Fruit fly (Drosophila melanogaster) whole organism, wandering third instar larva: ENCODE data around the gene kek5.

ENCODE experiments used
- Abd-B ChIP-seq: fragments of >200 bp; optimal IDR thresholded peaks from 2 replicates; lab custom pipeline; 2017; ENCODE audit warnings: missing biosample characterization, missing genetic modification characterization
- CG32264 ChIP-seq: fragments of 200-800 bp; sonication (Bioruptor generic); optimal IDR thresholded peaks from 2 replicates; lab custom pipeline; 2016; ENCODE audit warnings: missing biosample characterization, missing genetic modification characterization
- CG9705 ChIP-seq: fragments of 200-800 bp; sonication (Bioruptor generic); optimal IDR thresholded peaks from 2 replicates; lab custom pipeline; 2018; ENCODE audit warnings: missing biosample characterization, mild to moderate bottlenecking, missing genetic modification characterization
- CrebA ChIP-seq: fragments of 200-800 bp; sonication (Bioruptor generic); optimal IDR thresholded peaks from 2 replicates; lab custom pipeline; 2016; ENCODE audit warnings: missing biosample characterization, mild to moderate bottlenecking, missing genetic modification characterization, borderline replicate concordance
- Dfd ChIP-seq: fragments of >200 bp; optimal IDR thresholded peaks from 2 replicates; lab custom pipeline; 2017; ENCODE audit warnings: missing biosample characterization, missing genetic modification characterization
- Dif ChIP-seq: fragments of 200-275, 200-300 bp; sonication (Bioruptor generic); optimal IDR thresholded peaks from 2 replicates; lab custom pipeline; 2018; ENCODE audit warnings: missing biosample characterization, missing genetic modification characterization; ENCODE audit not compliant: partially characterized antibody
- GATAd ChIP-seq: sonication (Bioruptor generic); optimal IDR thresholded peaks from 2 replicates; lab custom pipeline; 2016; ENCODE audit warnings: missing biosample characterization, missing genetic modification characterization
- HLH106 ChIP-seq: fragments of 200-800 bp; optimal IDR thresholded peaks from 3 replicates; lab custom pipeline; 2019; ENCODE audit warnings: missing biosample characterization, mild to moderate bottlenecking, missing genetic modification characterization, moderate library complexity
- Hnf4 ChIP-seq: fragments of 200-800 bp; sonication (Bioruptor generic); optimal IDR thresholded peaks from 2 replicates; lab custom pipeline; 2016; ENCODE audit warnings: missing biosample characterization, mild to moderate bottlenecking, missing genetic modification characterization
- Hr78 ChIP-seq: fragments of >200 bp; optimal IDR thresholded peaks from 2 replicates; lab custom pipeline; 2017; ENCODE audit warnings: missing biosample characterization, missing genetic modification characterization
- Hr83 ChIP-seq: fragments of 200-300 bp; sonication (Bioruptor generic); optimal IDR thresholded peaks from 2 replicates; lab custom pipeline; 2016; ENCODE audit warnings: missing biosample characterization, mild to moderate bottlenecking, missing genetic modification characterization, moderate library complexity; ENCODE audit not compliant: poor library complexity, severe bottlenecking
- Jra ChIP-seq: sonication (Bioruptor generic); optimal IDR thresholded peaks from 2 replicates; lab custom pipeline; 2016; ENCODE audit warnings: missing biosample characterization, missing genetic modification characterization
- Mio ChIP-seq: sonication (Bioruptor generic); optimal IDR thresholded peaks from 2 replicates; lab custom pipeline; 2016; ENCODE audit warnings: missing biosample characterization, missing genetic modification characterization
- Myc ChIP-seq: fragments of >200 bp; optimal IDR thresholded peaks from 2 replicates; lab custom pipeline; 2017
- N ChIP-seq: fragments of >200 bp; optimal IDR thresholded peaks from 2 replicates; lab custom pipeline; 2018; ENCODE audit warnings: missing biosample characterization, missing external identifiers, missing genetic modification characterization
- OdsH ChIP-seq: fragments of 200-800 bp; sonication (Bioruptor generic); optimal IDR thresholded peaks from 2 replicates; lab custom pipeline; 2016; ENCODE audit warnings: missing biosample characterization, mild to moderate bottlenecking, missing genetic modification characterization
- Rel ChIP-seq, 2 experiments: fragments of 200-800 bp; sonication (Bioruptor generic) in 1 of 2; optimal IDR thresholded peaks; 2 replicates in 1 of 2; 3 replicates in 1 of 2; lab custom pipeline; 2016 to 2019; ENCODE audit warnings: mild to moderate bottlenecking in 2 of 2, missing biosample characterization in 2 of 2, missing genetic modification characterization in 2 of 2, moderate library complexity in 1 of 2
- Sp1 ChIP-seq: fragments of 200-800 bp; sonication (Bioruptor generic); optimal IDR thresholded peaks from 3 replicates; lab custom pipeline; 2019; ENCODE audit warnings: missing biosample characterization, mild to moderate bottlenecking, missing genetic modification characterization, moderate library complexity
- Vsx2 ChIP-seq: fragments of 200-300, 225-300 bp; sonication (Bioruptor generic); optimal IDR thresholded peaks from 2 replicates; lab custom pipeline; 2018; ENCODE audit warnings: missing biosample characterization, missing genetic modification characterization; ENCODE audit not compliant: partially characterized antibody
- br ChIP-seq: fragments of 200-800 bp; sonication (Bioruptor generic); optimal IDR thresholded peaks from 2 replicates; lab custom pipeline; 2016; ENCODE audit warnings: missing biosample characterization, missing genetic modification characterization
- brk ChIP-seq: fragments of 200-800 bp; sonication (Bioruptor generic); optimal IDR thresholded peaks from 2 replicates; lab custom pipeline; 2016; ENCODE audit warnings: missing biosample characterization, mild to moderate bottlenecking, missing genetic modification characterization
- dl ChIP-seq, 2 experiments: fragments of 175-275, 200-275 bp in 1 of 2; fragments of 200-275 bp in 1 of 2; sonication (Bioruptor generic); optimal IDR thresholded peaks; lab custom pipeline; 2018; ENCODE audit warnings: mild to moderate bottlenecking in 2 of 2, missing biosample characterization in 2 of 2, missing genetic modification characterization in 2 of 2, moderate library complexity in 2 of 2; ENCODE audit not compliant: partially characterized antibody in 2 of 2, insufficient read depth in 1 of 2
- dmrt93B ChIP-seq: fragments of 200-800 bp; sonication (Bioruptor generic); optimal IDR thresholded peaks from 2 replicates; lab custom pipeline; 2018; ENCODE audit warnings: missing biosample characterization, mild to moderate bottlenecking, missing genetic modification characterization
- dsf ChIP-seq: sonication (Bioruptor generic); optimal IDR thresholded peaks from 2 replicates; lab custom pipeline; 2016; ENCODE audit warnings: missing biosample characterization, missing genetic modification characterization, borderline replicate concordance
- ey ChIP-seq: fragments of 200-800 bp; sonication (Bioruptor generic); optimal IDR thresholded peaks from 2 replicates; lab custom pipeline; 2016; ENCODE audit warnings: missing biosample characterization, missing genetic modification characterization
- foxo ChIP-seq, 2 experiments: fragments of 200-800 bp; sonication (Bioruptor generic); optimal IDR thresholded peaks; 2 replicates in 1 of 2; 3 replicates in 1 of 2; lab custom pipeline; 2016 to 2017; ENCODE audit warnings: missing biosample characterization in 2 of 2, missing genetic modification characterization in 2 of 2
- fru ChIP-seq: fragments of 200-800 bp; sonication (Bioruptor generic); optimal IDR thresholded peaks from 3 replicates; lab custom pipeline; 2016; ENCODE audit warnings: missing biosample characterization, mild to moderate bottlenecking, missing genetic modification characterization
- h ChIP-seq: fragments of 200-800 bp; sonication (Bioruptor generic); optimal IDR thresholded peaks from 3 replicates; lab custom pipeline; 2016; ENCODE audit warnings: missing biosample characterization, mild to moderate bottlenecking, missing genetic modification characterization
- jim ChIP-seq: fragments of 175-275, 200-325 bp; sonication (Bioruptor generic); optimal IDR thresholded peaks from 2 replicates; lab custom pipeline; 2016; ENCODE audit warnings: missing biosample characterization, mild to moderate bottlenecking, missing genetic modification characterization
- lola ChIP-seq: fragments of >200 bp; optimal IDR thresholded peaks from 2 replicates; lab custom pipeline; 2017; ENCODE audit warnings: missing biosample characterization, missing genetic modification characterization
- pan ChIP-seq: fragments of >200 bp; optimal IDR thresholded peaks from 2 replicates; lab custom pipeline; 2017
- psq ChIP-seq: fragments of 200-800 bp; sonication (Bioruptor generic); optimal IDR thresholded peaks from 3 replicates; lab custom pipeline; 2017; ENCODE audit warnings: missing biosample characterization, mild to moderate bottlenecking, missing genetic modification characterization, moderate library complexity
- rgr ChIP-seq: fragments of 200-800 bp; sonication (Bioruptor generic); optimal IDR thresholded peaks from 3 replicates; lab custom pipeline; 2016; ENCODE audit warnings: missing biosample characterization, mild to moderate bottlenecking, missing genetic modification characterization
- sage ChIP-seq: fragments of 200-800 bp; sonication (Bioruptor generic); optimal IDR thresholded peaks from 2 replicates; lab custom pipeline; 2016; ENCODE audit warnings: missing biosample characterization, mild to moderate bottlenecking, missing genetic modification characterization
- sv ChIP-seq: fragments of 200-800 bp; sonication (Bioruptor generic); optimal IDR thresholded peaks from 3 replicates; lab custom pipeline; 2016; ENCODE audit warnings: missing biosample characterization, missing genetic modification characterization
- tai ChIP-seq: sonication (Bioruptor generic); optimal IDR thresholded peaks from 2 replicates; lab custom pipeline; 2016; ENCODE audit warnings: missing biosample characterization, missing genetic modification characterization
- usp ChIP-seq: fragments of >200 bp; optimal IDR thresholded peaks from 2 replicates; lab custom pipeline; 2017; ENCODE audit warnings: missing biosample characterization, missing genetic modification characterization
- woc ChIP-seq: sonication (Bioruptor generic); optimal IDR thresholded peaks from 2 replicates; lab custom pipeline; 2016; ENCODE audit warnings: missing biosample characterization, mild to moderate bottlenecking, missing genetic modification characterization

Gene kek5

DNA sequence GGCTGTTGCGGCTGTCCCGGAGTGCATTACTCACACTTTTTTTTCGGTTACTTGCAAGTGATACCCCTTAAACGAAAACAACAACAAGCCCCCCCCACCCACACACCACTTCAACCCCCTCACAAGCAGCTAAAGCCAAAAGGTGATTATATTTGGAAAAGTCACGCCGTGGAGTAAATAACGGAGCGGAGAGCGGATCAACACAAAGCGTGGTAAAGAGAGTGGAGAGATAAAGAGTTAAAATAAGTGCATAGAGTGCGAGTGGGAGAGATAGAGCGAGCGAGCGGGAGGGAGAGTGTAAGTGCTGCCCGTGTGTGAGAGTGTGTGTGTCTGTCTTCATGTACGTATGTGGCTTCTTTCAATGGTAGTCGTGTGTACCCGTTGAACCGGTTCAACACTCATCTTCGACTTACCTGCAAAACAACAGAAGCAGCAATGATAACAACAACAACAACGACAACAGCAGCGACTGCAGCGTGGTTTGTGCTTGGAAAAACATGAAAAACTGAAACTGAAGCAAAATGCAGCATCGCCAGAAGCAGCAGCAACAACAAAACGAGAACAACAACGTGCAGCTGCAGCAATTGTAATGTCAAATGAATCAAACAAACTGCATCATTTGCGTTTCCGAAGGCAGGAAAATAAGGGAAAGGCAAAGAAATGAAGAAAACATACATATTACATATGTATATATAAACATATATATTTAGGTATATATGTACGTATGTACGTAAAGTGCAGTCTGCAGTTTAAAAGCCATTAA lies 642 bp downstream of the kek5 start:
- TF ChIP-seq tai (GFP tag; lab: Kevin White, UChicago) (no peak), Dif (GFP tag; lab: Kevin White, UChicago) (peak; percentile 69), dl (GFP tag; optimal IDR thresholded peaks at IDR 0.05; lab: Kevin White, UChicago; ENCODE audit: insufficient read depth in 1 of 2, partially characterized antibody in 2 of 2) (peak in 1 of 2 experiments; percentile 75), psq (GFP tag; lab: Kevin White, UChicago) (peak; percentile 72), fru (GFP tag; lab: Kevin White, UChicago) (peak; percentile 34), HLH106 (tag; lab: Kevin White, UChicago) (no peak), br (no peak), GATAd (GFP tag; lab: Kevin White, UChicago) (no peak), Hnf4 (GFP tag; lab: Kevin White, UChicago) (no peak), Rel (GFP tag; optimal IDR thresholded peaks at IDR 0.05; lab: Kevin White, UChicago) (no peak), Rel (tag; optimal IDR thresholded peaks at IDR 0.05; lab: Kevin White, UChicago) (peak; percentile 48), Hr83 (peak; percentile 26), Vsx2 (GFP tag; lab: Kevin White, UChicago) (peak; percentile 77)

- TF ChIP-seq Jra (GFP tag; lab: Kevin White, UChicago): peak; percentile 38
- TF ChIP-seq CG9705 (GFP tag; lab: Kevin White, UChicago): peak; percentile 46
- TF ChIP-seq tai (GFP tag; lab: Kevin White, UChicago): peak; percentile 70
- peak; percentile 83 for TF ChIP-seq HLH106 (tag; lab: Kevin White, UChicago)
- no peak for TF ChIP-seq dsf
- peak; percentile 60 for TF ChIP-seq Hnf4 (GFP tag; lab: Kevin White, UChicago)
- TF ChIP-seq Hr83: no peak
- TF ChIP-seq h (GFP tag; lab: Kevin White, UChicago): peak; percentile 87
- TF ChIP-seq Abd-B (GFP tag; lab: Kevin White, UChicago): no peak
- TF ChIP-seq CrebA (GFP tag; lab: Kevin White, UChicago): peak; percentile 3
- TF ChIP-seq dmrt93B (GFP tag; lab: Kevin White, UChicago): peak; percentile 67
- no peak for TF ChIP-seq Dif (GFP tag; lab: Kevin White, UChicago)
- no peak for TF ChIP-seq jim (GFP tag; lab: Kevin White, UChicago)
- peak; percentile 76 for TF ChIP-seq OdsH (GFP tag; lab: Kevin White, UChicago)
- TF ChIP-seq sage (GFP tag; lab: Kevin White, UChicago): no peak
- TF ChIP-seq Dfd: peak; percentile 74
- TF ChIP-seq rgr (GFP tag; lab: Kevin White, UChicago): peak; percentile 66
- peak; percentile 96 for TF ChIP-seq woc (GFP tag; lab: Kevin White, UChicago)
- no peak for TF ChIP-seq usp (GFP tag; lab: Kevin White, UChicago)
- no peak for TF ChIP-seq dl (GFP tag; optimal IDR thresholded peaks at IDR 0.05; lab: Kevin White, UChicago; ENCODE audit: insufficient read depth in 1 of 2, partially characterized antibody in 2 of 2)
- peak; percentile 86 for TF ChIP-seq ey (GFP tag; lab: Kevin White, UChicago)
- TF ChIP-seq Sp1: peak; percentile 86
- no peak for TF ChIP-seq pan
- TF ChIP-seq Vsx2 (GFP tag; lab: Kevin White, UChicago): no peak
- no peak for TF ChIP-seq Hr78 (GFP tag; lab: Kevin White, UChicago)
- TF ChIP-seq psq (GFP tag; lab: Kevin White, UChicago): peak; percentile 91
- TF ChIP-seq CG32264 (GFP tag; lab: Kevin White, UChicago): peak; percentile 60
- TF ChIP-seq br: peak; percentile 82
- peak in 1 of 2 experiments; percentile 86 for TF ChIP-seq foxo (GFP tag; optimal IDR thresholded peaks at IDR 0.05; lab: Kevin White, UChicago)
- no peak for TF ChIP-seq GATAd (GFP tag; lab: Kevin White, UChicago)
- TF ChIP-seq Rel (GFP tag; optimal IDR thresholded peaks at IDR 0.05; lab: Kevin White, UChicago): peak; percentile 7
- peak; percentile 19 for TF ChIP-seq Rel (tag; optimal IDR thresholded peaks at IDR 0.05; lab: Kevin White, UChicago)
- no peak for TF ChIP-seq Myc
- no peak for TF ChIP-seq lola
- no peak for TF ChIP-seq Mio (GFP tag; lab: Kevin White, UChicago)
- no peak for TF ChIP-seq brk (GFP tag; lab: Kevin White, UChicago)
- TF ChIP-seq N: no peak
- peak; percentile 90 for TF ChIP-seq fru (GFP tag; lab: Kevin White, UChicago)
- TF ChIP-seq sv (GFP tag; lab: Kevin White, UChicago): peak; percentile 15
Measured at dm6 chrX:19354628-19355101, 1.7 kb downstream of the kek5 start.
